Worm (Caenorhabditis elegans): ENCODE results near the gene map-1.

Gene map-1

ce11 chrIV:3652784-3653383, 33.8 kb downstream of the map-1 start:
- TF ChIP-seq ztf-11 (tag; optimal IDR thresholded peaks at IDR 0.05) (no peak), R02D3.7 (tag; optimal IDR thresholded peaks at IDR 0.05) (no peak), unc-55 (GFP tag; optimal IDR thresholded peaks at IDR 0.05) (no peak), lin-11 (tag; optimal IDR thresholded peaks at IDR 0.05) (no peak), egl-27 (tag; optimal IDR thresholded peaks at IDR 0.05) (no peak), blmp-1 (tag; optimal IDR thresholded peaks at IDR 0.05; ENCODE audit: insufficient read depth) (no peak), unc-39 (tag; optimal IDR thresholded peaks at IDR 0.05) (no peak), skn-1 (tag; optimal IDR thresholded peaks at IDR 0.05) (no peak), ama-1 (optimal IDR thresholded peaks at IDR 0.05) (no peak), ceh-16 (tag; optimal IDR thresholded peaks at IDR 0.05) (no peak), ztf-1 (GFP tag; conservative IDR thresholded peaks at IDR 0.05) (no peak), C34F6.9 (tag; optimal IDR thresholded peaks at IDR 0.05) (no peak), nhr-11 (tag; optimal IDR thresholded peaks at IDR 0.05) (no peak), mbf-1 (tag; optimal IDR thresholded peaks at IDR 0.05) (no peak), nhr-6 (tag; optimal IDR thresholded peaks at IDR 0.05) (no peak), lin-13 (GFP tag; optimal IDR thresholded peaks at IDR 0.05) (no peak)

- TF ChIP-seq aly-2 (tag; optimal IDR thresholded peaks at IDR 0.05) (no peak), Y55F3AM.14 (GFP tag; optimal IDR thresholded peaks at IDR 0.05) (no peak), nhr-129 (tag; optimal IDR thresholded peaks at IDR 0.05) (peak; percentile 93), sma-9 (GFP tag; optimal IDR thresholded peaks at IDR 0.05) (peak; percentile 44), sma-9 (tag; optimal IDR thresholded peaks at IDR 0.05) (no peak), nhr-77 (tag; optimal IDR thresholded peaks at IDR 0.05) (no peak), nhr-25 (tag; optimal IDR thresholded peaks at IDR 0.05) (peak; percentile 48), gmeb-1 (tag; optimal IDR thresholded peaks at IDR 0.05) (no peak), lsy-2 (tag; optimal IDR thresholded peaks at IDR 0.05) (peak in 1 of 2 experiments; percentile 15), sma-3 (GFP tag; optimal IDR thresholded peaks at IDR 0.05) (peak; percentile 18), ZK546.5 (tag; optimal IDR thresholded peaks at IDR 0.05) (no peak), lin-11 (tag; optimal IDR thresholded peaks at IDR 0.05) (no peak), mdl-1 (tag; optimal IDR thresholded peaks at IDR 0.05) (peak in 1 of 2 experiments; percentile 8), sem-4 (tag; optimal IDR thresholded peaks at IDR 0.05) (no peak)
Observed at ce11 chrIV:3652223-3652622, 34.4 kb downstream of the map-1 start.

ce11 chrIV:3648634-3649240, 37.9 kb downstream of the map-1 start, which contains the start of gene CC8.2:
CC8.2 (minus strand) TSS chrIV:3648684.
- TF ChIP-seq unc-55 (GFP tag; optimal IDR thresholded peaks at IDR 0.05) (no peak), ama-1 (optimal IDR thresholded peaks at IDR 0.05) (no peak), ztf-11 (tag; optimal IDR thresholded peaks at IDR 0.05) (no peak), alr-1 (tag; optimal IDR thresholded peaks at IDR 0.05) (no peak), nhr-11 (tag; optimal IDR thresholded peaks at IDR 0.05) (no peak), nhr-6 (tag; optimal IDR thresholded peaks at IDR 0.05) (no peak), lsy-2 (tag; optimal IDR thresholded peaks at IDR 0.05) (peak in 1 of 2 experiments; percentile 15), crh-2 (tag; optimal IDR thresholded peaks at IDR 0.05) (no peak), nhr-10 (tag; optimal IDR thresholded peaks at IDR 0.05) (no peak), F13H6.1 (tag; optimal IDR thresholded peaks at IDR 0.05) (peak; percentile 11), ceh-82 (tag; optimal IDR thresholded peaks at IDR 0.05) (no peak), mab-5 (tag; optimal IDR thresholded peaks at IDR 0.05) (no peak), sma-3 (GFP tag; optimal IDR thresholded peaks at IDR 0.05) (peak; percentile 55), aly-2 (tag; optimal IDR thresholded peaks at IDR 0.05) (no peak), elt-1 (tag; optimal IDR thresholded peaks at IDR 0.05) (no peak), egl-27 (tag; optimal IDR thresholded peaks at IDR 0.05) (peak; percentile 20), lin-39 (tag; optimal IDR thresholded peaks at IDR 0.05) (no peak), nhr-25 (tag; optimal IDR thresholded peaks at IDR 0.05) (peak; percentile 71), nhr-21 (tag; optimal IDR thresholded peaks at IDR 0.05) (peak; percentile 82), unc-39 (tag; optimal IDR thresholded peaks at IDR 0.05) (no peak), nhr-12 (tag; optimal IDR thresholded peaks at IDR 0.05) (no peak), mbf-1 (tag; optimal IDR thresholded peaks at IDR 0.05) (no peak), ztf-4 (tag; optimal IDR thresholded peaks at IDR 0.05) (no peak), mdl-1 (tag; optimal IDR thresholded peaks at IDR 0.05) (peak; percentile 15 to 41), nhr-129 (tag; optimal IDR thresholded peaks at IDR 0.05) (peak; percentile 81), peb-1 (tag; optimal IDR thresholded peaks at IDR 0.05) (no peak), sem-4 (tag; optimal IDR thresholded peaks at IDR 0.05) (no peak), gmeb-1 (tag; optimal IDR thresholded peaks at IDR 0.05) (peak; percentile 15), sma-9 (GFP tag; optimal IDR thresholded peaks at IDR 0.05) (peak; percentile 91), sma-9 (tag; optimal IDR thresholded peaks at IDR 0.05) (no peak), lin-11 (tag; optimal IDR thresholded peaks at IDR 0.05) (no peak), blmp-1 (tag; optimal IDR thresholded peaks at IDR 0.05; ENCODE audit: insufficient read depth) (peak; percentile 65), ZK546.5 (tag; optimal IDR thresholded peaks at IDR 0.05) (no peak), R02D3.7 (tag; optimal IDR thresholded peaks at IDR 0.05) (no peak), skn-1 (tag; optimal IDR thresholded peaks at IDR 0.05) (no peak), fos-1 (tag; optimal IDR thresholded peaks at IDR 0.05) (no peak), nhr-77 (tag; optimal IDR thresholded peaks at IDR 0.05) (no peak), lin-13 (GFP tag; optimal IDR thresholded peaks at IDR 0.05) (no peak), nhr-237 (tag; optimal IDR thresholded peaks at IDR 0.05) (no peak), dmd-4 (tag; optimal IDR thresholded peaks at IDR 0.05) (no peak), ztf-1 (GFP tag; conservative IDR thresholded peaks at IDR 0.05) (no peak), C34F6.9 (tag; optimal IDR thresholded peaks at IDR 0.05) (no peak), zag-1 (tag; optimal IDR thresholded peaks at IDR 0.05) (no peak)

All from whole organism, L2 larva.